Fruit fly (Drosophila melanogaster): ENCODE measurements around the gene indra.

indra gene

dm6 chr3L:1335428-1335764 is 6.8 kb downstream of the indra start (continued):
- TF ChIP-seq CG15479 (GFP tag; optimal IDR thresholded peaks at IDR 0.05) (peak; percentile 63), zfh2 (GFP tag; optimal IDR thresholded peaks at IDR 0.05) (peak; percentile 48), Gug (GFP tag; IDR thresholded peaks at IDR 0.05) (peak; percentile 46; the same call in 3 of the 4 replicates), CG2889 (GFP tag; IDR thresholded peaks at IDR 0.05) (no peak), Dek (tag; optimal IDR thresholded peaks at IDR 0.05) (peak; percentile 37), zen2 (GFP tag; IDR thresholded peaks at IDR 0.05; ENCODE audit: partially characterized antibody) (no peak), Atf6 (GFP tag; IDR thresholded peaks at IDR 0.05) (peak; percentile 64; the same call in 1 of the 2 replicates), sim (GFP tag; IDR thresholded peaks at IDR 0.05) (no peak), CG12769 (tag; optimal IDR thresholded peaks at IDR 0.05) (peak; percentile 58), CG12155 (GFP tag; optimal IDR thresholded peaks at IDR 0.05) (peak; percentile 31), pum (GFP tag; optimal IDR thresholded peaks at IDR 0.05) (peak; percentile 6), CG12744 (GFP tag; optimal IDR thresholded peaks at IDR 0.05) (no peak), eve (GFP tag; optimal IDR thresholded peaks at IDR 0.05) (no peak), Deaf1 (tag; optimal IDR thresholded peaks at IDR 0.05) (no peak), Antp (GFP tag; optimal IDR thresholded peaks at IDR 0.05) (peak; percentile 40), CoRest (tag; optimal IDR thresholded peaks at IDR 0.05) (peak; percentile 28), Adf1 (GFP tag; IDR thresholded peaks at IDR 0.05) (peak; percentile 9; the same call in 1 of the 2 replicates), bowl (GFP tag; IDR thresholded peaks at IDR 0.05) (peak; percentile 49; the same call in 1 of the 2 replicates), CG7745 (tag; optimal IDR thresholded peaks at IDR 0.05) (no peak), pros (GFP tag; optimal IDR thresholded peaks at IDR 0.05) (no peak), CG7556 (GFP tag; optimal IDR thresholded peaks at IDR 0.05) (peak; percentile 21), CG17361 (GFP tag; IDR thresholded peaks at IDR 0.05) (0 out of 3 replicates have a peak, but pooled peaks have one; percentile 10), CG10654 (GFP tag; optimal IDR thresholded peaks at IDR 0.05) (no peak), lbe (GFP tag; optimal IDR thresholded peaks at IDR 0.05) (peak; percentile 43), CG9817 (tag; optimal IDR thresholded peaks at IDR 0.05) (peak; percentile 15), Xbp1 (GFP tag; optimal IDR thresholded peaks at IDR 0.05) (peak; percentile 43), ttk (GFP tag; IDR thresholded peaks at IDR 0.05) (peak; percentile 60), fu2 (GFP tag; optimal IDR thresholded peaks at IDR 0.05) (peak; percentile 5), row (GFP tag; IDR thresholded peaks at IDR 0.05) (peak; percentile 87), CG6683 (GFP tag; optimal IDR thresholded peaks at IDR 0.05) (no peak), tna (GFP tag; IDR thresholded peaks at IDR 0.05; ENCODE audit: partially characterized antibody) (no peak), CG15011 (GFP tag; optimal IDR thresholded peaks at IDR 0.05) (no peak), az2 (GFP tag; optimal IDR thresholded peaks at IDR 0.05) (peak; percentile 29), CG1024 (GFP tag; IDR thresholded peaks at IDR 0.05) (no peak), Ets65A (GFP tag) (peak; percentile 77), chm (GFP tag; IDR thresholded peaks at IDR 0.05) (no peak; the same call in 1 of the 2 replicates), CG8290 (GFP tag; optimal IDR thresholded peaks at IDR 0.05) (no peak), CG8290 (tag; optimal IDR thresholded peaks at IDR 0.05) (peak in 1 of 2 experiments; percentile 77), MBD-R2 (GFP tag; IDR thresholded peaks at IDR 0.05) (peak; percentile 41; the same call in 1 of the 2 replicates), tin (GFP tag; optimal IDR thresholded peaks at IDR 0.05) (peak; percentile 29), al (GFP tag; IDR thresholded peaks at IDR 0.05) (peak; percentile 61), esg (GFP tag; conservative IDR thresholded peaks at IDR 0.05) (peak; percentile 32; the same call in 1 of the 2 replicates), CG13424 (tag; optimal IDR thresholded peaks at IDR 0.05) (peak; percentile 39), maf-S (GFP tag; optimal IDR thresholded peaks at IDR 0.05) (no peak), CG32532 (GFP tag; IDR thresholded peaks at IDR 0.05) (peak; percentile 84), CG10209 (GFP tag; optimal IDR thresholded peaks at IDR 0.05) (peak; percentile 35), kay (GFP tag; optimal IDR thresholded peaks at IDR 0.05) (peak; percentile 42), crc (GFP tag; optimal IDR thresholded peaks at IDR 0.05) (peak; percentile 19), CG18011 (GFP tag; optimal IDR thresholded peaks at IDR 0.05) (peak; percentile 36), CG17612 (GFP tag; IDR thresholded peaks at IDR 0.05) (0 out of 2 replicates have a peak, but pooled peaks have one; percentile 29), sisA (GFP tag; IDR thresholded peaks at IDR 0.05) (peak; percentile 26; the same call in 1 of the 2 replicates), peb (GFP tag; IDR thresholded peaks at IDR 0.05) (no peak)

Data from whole organism, embryonic.